Worm (Caenorhabditis elegans) whole organism, L4 larva: ENCODE measurements around the gene gst-8.
A peak's percentile ranks its signal among the peaks of the same experiment; 100 is the strongest.

ENCODE experiments used
- F10B5.3 ChIP-seq: sonication (generic microtip); optimal IDR thresholded peaks from 2 replicates; lab custom pipeline; 2016; ENCODE audit warnings: mild to moderate bottlenecking, missing genetic modification characterization, missing compliant biosample characterization
- F26F4.8 ChIP-seq: fragments of 200-800 bp; sonication (Bioruptor generic); conservative IDR thresholded peaks from 2 replicates; pipeline ENCODE4 v1.3.6; 2022; ENCODE audit warnings: missing genetic modification characterization, missing compliant biosample characterization
- F49E8.2 ChIP-seq: sonication (generic microtip); optimal IDR thresholded peaks from 2 replicates; lab custom pipeline; 2016; ENCODE audit warnings: missing compliant biosample characterization, mild to moderate bottlenecking, missing genetic modification characterization, borderline replicate concordance
- T20F7.1 ChIP-seq: fragments of 200-800 bp; sonication (Bioruptor generic); optimal IDR thresholded peaks from 2 replicates; lab custom pipeline; 2018; ENCODE audit warnings: mild to moderate bottlenecking, missing genetic modification characterization, missing compliant biosample characterization
- ZK337.2 ChIP-seq: fragments of 200-800 bp; sonication (Bioruptor generic); IDR thresholded peaks from 2 replicates; pipeline ENCODE4 v1.3.6; 2022; ENCODE audit warnings: missing genetic modification reagents, missing genetic modification characterization, missing compliant biosample characterization
- ZK546.5 ChIP-seq, 2 experiments: sonication (generic microtip); optimal IDR thresholded peaks; 2 replicates each; lab custom pipeline; 2017; ENCODE audit warnings: missing biosample characterization in 2 of 2, missing genetic modification characterization in 2 of 2
- aly-2 ChIP-seq: sonication (generic microtip); optimal IDR thresholded peaks from 2 replicates; lab custom pipeline; 2018; ENCODE audit warnings: missing biosample characterization, missing genetic modification characterization
- arid-1 ChIP-seq: fragments of 200-800 bp; sonication (Bioruptor generic); conservative IDR thresholded peaks from 2 replicates; pipeline ENCODE4 v1.3.6; 2022; ENCODE audit warnings: missing genetic modification reagents, missing genetic modification characterization, missing compliant biosample characterization
- ceh-28 ChIP-seq: fragments of 150-350 bp; optimal IDR thresholded peaks from 2 replicates; lab custom pipeline; 2014; ENCODE audit warnings: missing biosample characterization, missing genetic modification reagents, missing genetic modification characterization
- ceh-32 ChIP-seq: sonication (generic microtip); optimal IDR thresholded peaks from 2 replicates; lab custom pipeline; 2016; ENCODE audit warnings: mild to moderate bottlenecking, missing genetic modification characterization, missing compliant biosample characterization; ENCODE audit not compliant: poor library complexity
- ceh-44 ChIP-seq: fragments of 200-800 bp; sonication (Bioruptor generic); IDR thresholded peaks from 2 replicates; pipeline ENCODE4 v1.3.6; 2022; ENCODE audit warnings: missing genetic modification reagents, missing genetic modification characterization, missing compliant biosample characterization
- ceh-62 ChIP-seq: sonication (generic microtip); optimal IDR thresholded peaks from 2 replicates; lab custom pipeline; 2017; ENCODE audit warnings: missing biosample characterization, missing genetic modification characterization
- ceh-82 ChIP-seq: sonication (generic microtip); optimal IDR thresholded peaks from 2 replicates; lab custom pipeline; 2017; ENCODE audit warnings: missing biosample characterization, missing genetic modification characterization
- cey-2 ChIP-seq: sonication (generic microtip); optimal IDR thresholded peaks from 3 replicates; lab custom pipeline; 2017; ENCODE audit warnings: missing genetic modification characterization, mild to moderate bottlenecking, missing compliant biosample characterization, antibody characterized with exemption, borderline replicate concordance; ENCODE audit not compliant: insufficient read depth
- ctbp-1 ChIP-seq: fragments of 200-800 bp; sonication (Bioruptor generic); IDR thresholded peaks from 2 replicates; pipeline ENCODE4 v1.3.6; 2022; ENCODE audit warnings: missing genetic modification reagents, missing genetic modification characterization, missing compliant biosample characterization
- hlh-11 ChIP-seq: fragments of 200-800 bp; sonication (Bioruptor generic); optimal IDR thresholded peaks from 2 replicates; lab custom pipeline; 2018; ENCODE audit warnings: mild to moderate bottlenecking, missing genetic modification characterization, missing compliant biosample characterization
- jun-1 ChIP-seq: fragments of 150-350 bp; optimal IDR thresholded peaks from 2 replicates; lab custom pipeline; 2014; ENCODE audit warnings: missing biosample characterization, missing genetic modification reagents, missing genetic modification characterization
- lin-15B ChIP-seq: fragments of 150-350 bp; sonication (generic microtip); optimal IDR thresholded peaks from 3 replicates; lab custom pipeline; 2014; ENCODE audit warnings: missing biosample characterization, missing genetic modification characterization
- mdl-1 ChIP-seq, 2 experiments: fragments of 150-350 bp in 1 of 2; sonication (generic microtip) in 1 of 2; optimal IDR thresholded peaks; 2 replicates each; lab custom pipeline; 2014 to 2017; ENCODE audit warnings: missing biosample characterization in 2 of 2, missing genetic modification characterization in 2 of 2
- mdt-29 ChIP-seq: fragments of 200-800 bp; sonication (Bioruptor generic); IDR thresholded peaks from 2 replicates; pipeline ENCODE4 v1.3.6; 2022; ENCODE audit warnings: missing genetic modification reagents, missing genetic modification characterization, missing compliant biosample characterization
- mep-1 ChIP-seq: fragments of 150-350 bp; sonication (generic microtip); optimal IDR thresholded peaks from 3 replicates; lab custom pipeline; 2014; ENCODE audit warnings: missing biosample characterization, missing genetic modification characterization
- mes-2 ChIP-seq: sonication (generic microtip); optimal IDR thresholded peaks from 2 replicates; lab custom pipeline; 2016; ENCODE audit warnings: missing genotype, mild to moderate bottlenecking, missing genetic modification characterization, missing compliant biosample characterization; ENCODE audit not compliant: poor library complexity, severe bottlenecking
- mxl-2 ChIP-seq: fragments of 200-800 bp; sonication (Bioruptor generic); conservative IDR thresholded peaks from 2 replicates; pipeline ENCODE4 v1.3.6; 2022; ENCODE audit warnings: missing genetic modification reagents, missing genetic modification characterization, missing compliant biosample characterization
- mxl-3 ChIP-seq: fragments of 200-800 bp; sonication (Bioruptor generic); optimal IDR thresholded peaks from 2 replicates; lab custom pipeline; 2018; ENCODE audit warnings: mild to moderate bottlenecking, missing genetic modification characterization, missing compliant biosample characterization
- nhr-102 ChIP-seq: sonication (generic microtip); optimal IDR thresholded peaks from 2 replicates; lab custom pipeline; 2016; ENCODE audit warnings: mild to moderate bottlenecking, missing genetic modification characterization, moderate library complexity, missing compliant biosample characterization
- nhr-11 ChIP-seq: fragments of 150-350 bp; optimal IDR thresholded peaks from 2 replicates; lab custom pipeline; 2014; ENCODE audit warnings: missing biosample characterization, missing genetic modification characterization
- nhr-28 ChIP-seq: fragments of 150-350 bp; optimal IDR thresholded peaks from 2 replicates; lab custom pipeline; 2014; ENCODE audit warnings: missing biosample characterization, missing genetic modification characterization
- nhr-42 ChIP-seq: fragments of 200-800 bp; sonication (Bioruptor generic); IDR thresholded peaks from 2 replicates; pipeline ENCODE4 v1.3.6; 2022; ENCODE audit warnings: missing genetic modification characterization, missing compliant biosample characterization
- nhr-77 ChIP-seq: fragments of 150-350 bp; optimal IDR thresholded peaks from 2 replicates; lab custom pipeline; 2014; ENCODE audit warnings: missing biosample characterization, missing genetic modification characterization
- pqm-1 ChIP-seq: sonication (generic microtip); optimal IDR thresholded peaks from 2 replicates; lab custom pipeline; 2017; ENCODE audit warnings: missing biosample characterization, missing genetic modification characterization
- rbr-2 ChIP-seq: sonication (generic microtip); optimal IDR thresholded peaks from 2 replicates; lab custom pipeline; 2016; ENCODE audit warnings: missing genotype, missing genetic modification characterization, missing compliant biosample characterization
- saeg-2 ChIP-seq: fragments of 200-800 bp; sonication (Bioruptor generic); IDR thresholded peaks from 2 replicates; pipeline ENCODE4 v1.3.6; 2022; ENCODE audit warnings: missing genetic modification reagents, missing genetic modification characterization, missing compliant biosample characterization
- sdz-12 ChIP-seq: fragments of 200-800 bp; sonication (Bioruptor generic); optimal IDR thresholded peaks from 2 replicates; lab custom pipeline; 2018; ENCODE audit warnings: mild to moderate bottlenecking, missing genetic modification characterization, missing compliant biosample characterization
- set-16 ChIP-seq: fragments of 200-800 bp; sonication (Bioruptor generic); IDR thresholded peaks from 2 replicates; pipeline ENCODE4 v1.3.6; 2022; ENCODE audit warnings: missing genetic modification reagents, missing genetic modification characterization, missing compliant biosample characterization
- skn-1 ChIP-seq: fragments of 150-350 bp; optimal IDR thresholded peaks from 2 replicates; lab custom pipeline; 2014; ENCODE audit warnings: missing biosample characterization, missing genetic modification characterization
- snpc-4 ChIP-seq: fragments of 150-350 bp; optimal IDR thresholded peaks from 2 replicates; lab custom pipeline; 2014; ENCODE audit warnings: missing biosample characterization, missing genetic modification characterization
- spr-3 ChIP-seq: fragments of 200-800 bp; sonication (Bioruptor generic); optimal IDR thresholded peaks from 2 replicates; lab custom pipeline; 2018; ENCODE audit warnings: mild to moderate bottlenecking, missing genetic modification characterization, missing compliant biosample characterization
- tag-97 ChIP-seq: fragments of 200-800 bp; sonication (Bioruptor generic); IDR thresholded peaks from 2 replicates; pipeline ENCODE4 v1.3.6; 2022; ENCODE audit warnings: missing genetic modification characterization, missing compliant biosample characterization
- tra-1 ChIP-seq: fragments of 200-800 bp; sonication (Bioruptor generic); IDR thresholded peaks from 2 replicates; pipeline ENCODE4 v1.3.6; 2022; ENCODE audit warnings: missing genetic modification reagents, missing genetic modification characterization, missing compliant biosample characterization
- unc-130 ChIP-seq: sonication (generic microtip); optimal IDR thresholded peaks from 2 replicates; lab custom pipeline; 2016; ENCODE audit warnings: missing genetic modification reagents, missing genetic modification characterization, missing compliant biosample characterization
- vab-7 ChIP-seq: fragments of 200-800 bp; sonication (Bioruptor generic); IDR thresholded peaks from 2 replicates; pipeline ENCODE4 v1.3.6; 2022; ENCODE audit warnings: missing genetic modification reagents, missing genetic modification characterization, missing compliant biosample characterization
- zag-1 ChIP-seq: fragments of 150-350 bp; optimal IDR thresholded peaks from 2 replicates; lab custom pipeline; 2014; ENCODE audit warnings: missing biosample characterization, missing genetic modification characterization
- zfp-2 ChIP-seq: sonication (generic microtip); optimal IDR thresholded peaks from 2 replicates; lab custom pipeline; 2016; ENCODE audit warnings: mild to moderate bottlenecking, missing genetic modification characterization, missing compliant biosample characterization
- zip-11 ChIP-seq: fragments of 200-800 bp; sonication (Bioruptor generic); IDR thresholded peaks from 2 replicates; pipeline ENCODE4 v1.3.6; 2022; ENCODE audit warnings: missing genetic modification characterization, missing compliant biosample characterization
- ztf-11 ChIP-seq: fragments of 150-350 bp; optimal IDR thresholded peaks from 2 replicates; lab custom pipeline; 2014; ENCODE audit warnings: missing biosample characterization, missing genetic modification characterization
- ztf-7 ChIP-seq: fragments of 150-350 bp; optimal IDR thresholded peaks from 2 replicates; lab custom pipeline; 2014; ENCODE audit warnings: missing biosample characterization, missing genetic modification characterization

gst-8 gene

ce11 chrII:4881727-4882126, 1.8 kb upstream of the gst-8 start, which contains the start of gene gst-7 (continued):
- TF ChIP-seq ceh-82 (tag; lab: Kevin White, UChicago) (no peak), mep-1 (tag; lab: Kevin White, UChicago) (peak; percentile 28), mxl-2 (no peak), ceh-28 (tag; lab: Kevin White, UChicago) (no peak), mes-2 (tag; lab: Kevin White, UChicago) (peak; percentile 18), F49E8.2 (tag; lab: Kevin White, UChicago) (no peak), nhr-77 (tag; lab: Kevin White, UChicago) (peak; percentile 39), ceh-62 (no peak), nhr-28 (tag; lab: Kevin White, UChicago) (peak; percentile 97), saeg-2 (no peak), vab-7 (GFP tag; lab: Robert Waterston, UW) (no peak), set-16 (GFP tag; lab: Robert Waterston, UW) (no peak), F26F4.8 (GFP tag; lab: Robert Waterston, UW) (no peak), aly-2 (tag; lab: Kevin White, UChicago) (no peak), tra-1 (0 out of 2 replicates have a peak, but pooled peaks have one; percentile 20), F10B5.3 (tag; lab: Kevin White, UChicago) (no peak), zfp-2 (tag; lab: Kevin White, UChicago) (no peak), rbr-2 (tag; lab: Kevin White, UChicago) (no peak), ztf-11 (tag; lab: Kevin White, UChicago) (no peak), mxl-3 (GFP tag; lab: Kevin White, UChicago) (peak; percentile 95), ZK546.5 (tag; optimal IDR thresholded peaks at IDR 0.05; lab: Kevin White, UChicago) (no peak), nhr-42 (no peak), tag-97 (GFP tag; lab: Robert Waterston, UW) (no peak), skn-1 (tag; lab: Kevin White, UChicago) (no peak), ceh-32 (tag; lab: Kevin White, UChicago) (no peak), spr-3 (GFP tag; lab: Kevin White, UChicago) (no peak), nhr-11 (peak; percentile 43), pqm-1 (tag; lab: Kevin White, UChicago) (peak; percentile 38), T20F7.1 (no peak), hlh-11 (tag; lab: Kevin White, UChicago) (peak; percentile 79), ztf-7 (tag; lab: Kevin White, UChicago) (peak; percentile 5), cey-2 (tag; lab: Kevin White, UChicago) (peak; percentile 77), ctbp-1 (no peak), mdt-29 (GFP tag; lab: Robert Waterston, UW) (no peak), unc-130 (no peak), snpc-4 (tag; lab: Kevin White, UChicago) (no peak), lin-15B (tag; lab: Kevin White, UChicago) (no peak), zip-11 (GFP tag; lab: Robert Waterston, UW) (no peak), mdl-1 (tag; optimal IDR thresholded peaks at IDR 0.05; lab: Kevin White, UChicago) (peak in 1 of 2 experiments; percentile 53), sdz-12 (GFP tag; lab: Kevin White, UChicago) (no peak), nhr-102 (tag; lab: Kevin White, UChicago) (peak; percentile 95), jun-1 (tag; lab: Kevin White, UChicago) (no peak), arid-1 (GFP tag; lab: Robert Waterston, UW) (no peak), ceh-44 (GFP tag; lab: Robert Waterston, UW) (no peak), zag-1 (no peak), ZK337.2 (GFP tag; lab: Robert Waterston, UW) (no peak)
